Worm (Caenorhabditis elegans): ENCODE results near the gene H39E23.3.

DNA sequence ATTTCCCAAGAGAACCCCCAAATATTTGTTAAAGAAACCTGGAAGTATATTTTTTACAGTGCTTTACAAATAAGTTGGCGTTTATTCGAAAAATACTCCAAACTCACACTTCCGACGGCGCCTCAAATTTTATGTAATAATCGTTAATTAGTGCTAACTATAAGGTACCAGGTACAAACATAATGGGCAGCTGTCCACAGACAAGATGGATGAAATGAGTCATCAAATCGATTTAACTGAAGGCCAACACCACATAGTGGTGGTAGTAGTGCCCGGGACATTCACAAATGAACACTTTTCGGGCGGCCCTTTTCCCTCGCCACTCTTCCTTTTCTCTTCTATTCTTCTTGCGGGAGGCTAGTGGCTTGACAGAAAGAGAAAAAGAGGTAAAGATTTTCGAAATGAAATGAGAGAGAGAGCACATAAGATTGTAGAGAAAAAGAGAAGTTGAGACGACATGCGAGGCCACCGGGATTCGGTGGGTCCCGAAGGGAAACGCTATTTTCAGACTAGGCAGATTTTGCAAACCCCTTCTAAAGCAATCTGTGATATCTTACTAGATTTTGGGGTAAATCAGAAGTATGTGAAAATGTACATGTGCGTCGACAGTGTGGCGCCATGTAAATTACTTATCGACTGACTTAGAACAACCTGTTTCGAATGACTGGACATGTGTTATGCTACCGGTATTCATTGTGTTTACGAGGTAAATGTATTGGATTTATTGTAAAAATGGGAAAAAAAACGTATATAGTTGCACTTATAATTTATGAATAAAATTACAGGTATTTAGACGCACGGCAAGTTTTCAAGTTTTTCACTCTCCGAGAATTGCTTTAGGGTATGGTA lies 31.9 kb downstream of the H39E23.3 start:
- TF ChIP-seq fkh-10 (GFP tag; optimal IDR thresholded peaks at IDR 0.05) (no peak), fkh-6 (tag; optimal IDR thresholded peaks at IDR 0.05) (no peak), pqm-1 (tag; optimal IDR thresholded peaks at IDR 0.05) (no peak), unc-86 (tag; optimal IDR thresholded peaks at IDR 0.05) (no peak)
